Worm (Caenorhabditis elegans) whole organism, L3 larva: Measurements from ENCODE around the gene ccpp-6.

Experiments
- egl-27 ChIP-seq: sonication (generic microtip); optimal IDR thresholded peaks from 4 replicates; lab custom pipeline; 2017; ENCODE audit warnings: missing biosample characterization, missing genetic modification reagents, missing genetic modification characterization
- egl-5 ChIP-seq: fragments of 150-350 bp; optimal IDR thresholded peaks from 2 replicates; lab custom pipeline; 2017; ENCODE audit warnings: missing biosample characterization, missing genetic modification reagents, missing genetic modification characterization, inconsistent platforms
- elt-3 ChIP-seq, 3 experiments: fragments of 150-350 bp in 1 of 3; sonication (generic microtip) in 2 of 3; optimal IDR thresholded peaks; 2 replicates in 2 of 3; 4 replicates in 1 of 3; lab custom pipeline; 2014 to 2017; ENCODE audit warnings: missing biosample characterization in 3 of 3, missing genetic modification characterization in 3 of 3
- jun-1 ChIP-seq: fragments of 150-350 bp; optimal IDR thresholded peaks from 2 replicates; lab custom pipeline; 2014; ENCODE audit warnings: missing biosample characterization, missing genetic modification reagents, missing genetic modification characterization
- lin-15B ChIP-seq: fragments of 150-350 bp; optimal IDR thresholded peaks from 2 replicates; lab custom pipeline; 2014; ENCODE audit warnings: missing biosample characterization, missing genetic modification characterization
- mdl-1 ChIP-seq: fragments of 150-350 bp; optimal IDR thresholded peaks from 2 replicates; lab custom pipeline; 2014; ENCODE audit warnings: missing biosample characterization, missing genetic modification characterization
- nhr-28 ChIP-seq: fragments of 150-350 bp; optimal IDR thresholded peaks from 2 replicates; lab custom pipeline; 2014; ENCODE audit warnings: missing biosample characterization, missing genetic modification characterization
- nhr-76 ChIP-seq: fragments of 150-350 bp; sonication (generic microtip); optimal IDR thresholded peaks from 5 replicates; lab custom pipeline; 2014; ENCODE audit warnings: missing biosample characterization, missing genetic modification characterization
- sea-2 ChIP-seq: fragments of 150-350 bp; sonication (generic microtip); optimal IDR thresholded peaks from 4 replicates; lab custom pipeline; 2014; ENCODE audit warnings: missing biosample characterization, missing genetic modification reagents, missing genetic modification characterization
- unc-62 ChIP-seq: fragments of 150-350 bp; sonication (generic microtip); optimal IDR thresholded peaks from 4 replicates; lab custom pipeline; 2014; ENCODE audit warnings: missing biosample characterization, missing genetic modification reagents, missing genetic modification characterization
- ztf-4 ChIP-seq: fragments of 150-350 bp; optimal IDR thresholded peaks from 2 replicates; lab custom pipeline; 2014; ENCODE audit warnings: missing biosample characterization, missing genetic modification characterization

- TF ChIP-seq unc-62 (no peak), lin-15B (peak; percentile 89), elt-3 (tag; optimal IDR thresholded peaks at IDR 0.05; lab: Kevin White, UChicago) (no peak), nhr-28 (tag; lab: Kevin White, UChicago) (no peak), jun-1 (tag; lab: Kevin White, UChicago) (peak; percentile 35), nhr-76 (tag; lab: Kevin White, UChicago) (no peak), egl-27 (tag; lab: Kevin White, UChicago) (no peak), mdl-1 (tag; lab: Kevin White, UChicago) (no peak), egl-5 (tag; lab: Kevin White, UChicago) (peak; percentile 51), sea-2 (GFP tag; lab: Kevin White, UChicago) (no peak), ztf-4 (tag; lab: Kevin White, UChicago) (no peak)
Observed at ce11 chrII:5358137-5358745, 28.9 kb downstream of the ccpp-6 start, which contains the start of the genes F09E5.11 and bmy-1.
